Fruit fly (Drosophila melanogaster): ENCODE results near the gene CG5139.

CG5139 gene

DNA sequence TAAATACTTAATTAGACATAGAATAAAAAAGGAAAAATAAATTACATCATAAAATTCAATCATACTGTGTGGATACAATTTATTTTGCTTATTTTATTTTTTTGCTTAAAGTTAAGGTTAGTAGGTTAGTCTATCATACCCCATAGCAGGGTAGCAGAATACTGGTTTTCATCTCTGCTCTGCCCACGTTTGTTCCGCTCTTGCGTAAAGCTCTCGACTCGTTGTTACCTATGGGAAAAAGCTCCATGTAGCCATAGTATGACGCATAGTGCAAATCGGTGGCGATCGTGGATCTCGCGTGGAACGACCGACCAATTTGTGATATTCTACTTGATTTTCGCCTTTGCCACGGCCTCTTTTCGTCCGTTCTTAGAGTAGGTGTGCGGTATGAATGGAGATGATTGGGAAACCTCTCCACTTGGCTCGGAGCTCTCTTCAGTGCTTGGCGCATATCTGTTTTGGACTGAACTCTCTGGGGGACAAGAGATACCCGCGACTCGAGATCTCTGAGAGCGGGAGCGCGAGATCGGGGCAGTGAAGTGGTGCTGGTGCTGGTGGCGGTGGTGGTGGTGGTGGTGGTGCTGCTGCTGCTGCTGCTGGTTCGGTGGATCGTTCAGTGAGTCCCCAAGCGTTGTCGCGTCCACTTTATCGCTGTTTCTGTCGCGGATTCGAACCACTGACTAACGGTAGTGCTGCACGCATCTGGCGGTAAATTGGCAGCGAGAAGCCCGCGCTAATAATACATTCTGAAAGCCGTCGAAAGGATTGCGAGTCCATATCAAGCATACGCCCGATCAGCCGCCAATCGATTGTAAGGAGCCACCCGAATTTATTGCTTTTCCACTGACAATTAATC, 13.2 kb downstream of the CG5139 start, which contains the start of gene CG5001:
Gene CG5001 (plus strand): TSS at position 116 of the 856 bp plus-strand sequence.
- TF ChIP-seq Hr96 (GFP tag; optimal IDR thresholded peaks at IDR 0.05) (no peak), toe (GFP tag; optimal IDR thresholded peaks at IDR 0.05) (no peak), CG1620 (GFP tag; optimal IDR thresholded peaks at IDR 0.05) (peak; percentile 22), cic (GFP tag; optimal IDR thresholded peaks at IDR 0.05) (peak; percentile 98), pad (GFP tag; optimal IDR thresholded peaks at IDR 0.05) (no peak), bab1 (GFP tag; optimal IDR thresholded peaks at IDR 0.05) (peak; percentile 56), CG33017 (tag; optimal IDR thresholded peaks at IDR 0.05) (peak; percentile 69), Mnt (GFP tag; optimal IDR thresholded peaks at IDR 0.05) (peak; percentile 61), ovo (GFP tag; optimal IDR thresholded peaks at IDR 0.05) (peak; percentile 38), tj (GFP tag; optimal IDR thresholded peaks at IDR 0.05) (no peak), CG14711 (tag; optimal IDR thresholded peaks at IDR 0.05) (peak; percentile 76), CG7045 (GFP tag; optimal IDR thresholded peaks at IDR 0.05) (peak; percentile 38), Clk (GFP tag; optimal IDR thresholded peaks at IDR 0.05) (no peak), CG12768 (GFP tag; optimal IDR thresholded peaks at IDR 0.05) (peak; percentile 61), CG7101 (tag; optimal IDR thresholded peaks at IDR 0.05) (peak; percentile 83), CG11617 (GFP tag; optimal IDR thresholded peaks at IDR 0.05) (peak; percentile 49), Crg-1 (GFP tag; optimal IDR thresholded peaks at IDR 0.05) (no peak), kay (GFP tag; ENCODE audit: borderline replicate concordance) (peak; percentile 79)

DNA sequence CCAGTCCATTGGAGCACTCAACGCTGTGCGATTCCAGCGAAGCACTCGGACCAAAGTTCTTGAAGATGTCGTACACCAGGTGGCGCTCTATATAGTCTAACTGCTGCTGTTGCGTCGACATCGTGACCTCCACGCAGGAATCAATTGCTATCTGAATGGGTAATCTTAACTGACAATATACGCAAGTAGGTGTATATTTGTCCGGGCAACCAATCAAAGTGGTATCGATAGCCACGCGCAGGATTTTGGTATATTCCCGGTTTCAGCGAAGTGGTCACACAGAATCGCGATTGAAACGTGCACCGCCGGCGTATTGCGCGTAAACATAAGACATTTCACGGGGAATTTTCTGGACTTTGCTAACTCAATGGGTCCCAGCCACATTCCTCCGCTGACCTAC, 15.3 kb downstream of the CG5139 start, which contains the start of the genes CG5126 and Tgt:
Gene CG5126 (minus strand): TSS at position 222 of the 400 bp plus-strand sequence.
Gene Tgt (plus strand): TSS at position 267 of the 400 bp plus-strand sequence.
- TF ChIP-seq CG1620 (GFP tag; optimal IDR thresholded peaks at IDR 0.05) (no peak), CG7101 (tag; optimal IDR thresholded peaks at IDR 0.05) (no peak), Mnt (GFP tag; optimal IDR thresholded peaks at IDR 0.05) (peak; percentile 83), CG33017 (tag; optimal IDR thresholded peaks at IDR 0.05) (no peak)

DNA sequence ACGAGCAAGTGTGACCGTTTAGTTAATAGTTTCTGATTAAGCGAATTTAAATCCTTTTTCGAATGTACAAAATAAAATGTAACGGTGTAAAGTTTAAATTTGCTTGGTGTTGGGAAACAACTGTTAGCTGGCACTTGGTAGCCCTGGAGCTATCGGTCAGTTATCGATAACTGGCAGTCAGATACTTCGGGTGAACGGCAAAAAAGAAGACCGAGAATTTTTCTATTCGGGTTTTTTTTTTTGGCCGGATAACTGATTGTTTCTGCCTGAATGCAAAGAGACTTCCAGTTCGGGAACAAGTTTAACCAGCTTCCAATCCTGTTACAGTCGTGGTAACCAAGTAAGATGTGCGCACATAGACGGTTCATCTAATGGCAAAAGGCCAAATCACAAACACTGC, 21.5 kb downstream of the CG5139 start, which contains the start of gene CG4896:
Gene CG4896 (plus strand): TSS at position 169 of the 400 bp plus-strand sequence.
- no peak for TF ChIP-seq CG11617 (GFP tag; optimal IDR thresholded peaks at IDR 0.05)
- peak; percentile 11 for TF ChIP-seq cic (GFP tag; optimal IDR thresholded peaks at IDR 0.05)
- no peak for TF ChIP-seq Clk (GFP tag; optimal IDR thresholded peaks at IDR 0.05)
- no peak for TF ChIP-seq CG12768 (GFP tag; optimal IDR thresholded peaks at IDR 0.05)
- TF ChIP-seq CG1620 (GFP tag; optimal IDR thresholded peaks at IDR 0.05) = peak; percentile 53
- peak; percentile 37 for TF ChIP-seq Crg-1 (GFP tag; optimal IDR thresholded peaks at IDR 0.05)
- TF ChIP-seq pad (GFP tag; optimal IDR thresholded peaks at IDR 0.05) = peak; percentile 21
- TF ChIP-seq bab1 (GFP tag; optimal IDR thresholded peaks at IDR 0.05) = peak; percentile 52
- TF ChIP-seq ovo (GFP tag; optimal IDR thresholded peaks at IDR 0.05) = no peak
- TF ChIP-seq Hr96 (GFP tag; optimal IDR thresholded peaks at IDR 0.05) = no peak
- TF ChIP-seq CG7101 (tag; optimal IDR thresholded peaks at IDR 0.05) = peak; percentile 40

DNA sequence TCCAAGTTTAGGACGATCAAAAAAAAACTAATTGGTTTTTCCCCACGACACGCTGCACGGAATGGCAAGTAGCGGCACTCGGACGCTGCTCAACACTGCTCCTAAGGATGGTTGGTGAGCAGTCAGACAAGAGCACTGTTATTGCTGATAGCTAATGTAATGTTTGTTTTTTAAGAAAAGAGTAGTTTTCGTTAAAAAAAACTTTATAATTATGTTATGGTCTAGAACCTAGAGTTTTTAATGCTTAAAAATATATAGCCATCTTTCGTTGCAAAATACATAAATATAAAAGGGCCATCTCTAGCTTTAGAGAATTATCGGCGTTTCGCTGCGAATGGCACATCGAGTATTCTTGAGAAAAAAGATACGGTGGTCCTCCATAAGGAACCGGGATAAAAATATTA, 26.4 kb downstream of the CG5139 start, which contains the start of the genes Charon and CG4887:
Gene Charon (minus strand): TSS at position 102 of the 404 bp plus-strand sequence.
Gene CG4887 (plus strand): TSS at position 306 of the 404 bp plus-strand sequence.
- peak; percentile 78 for TF ChIP-seq CG14711 (tag; optimal IDR thresholded peaks at IDR 0.05)
- peak; percentile 84 for TF ChIP-seq Mnt (GFP tag; optimal IDR thresholded peaks at IDR 0.05)
- TF ChIP-seq pad (GFP tag; optimal IDR thresholded peaks at IDR 0.05) = peak; percentile 74
- TF ChIP-seq Hr96 (GFP tag; optimal IDR thresholded peaks at IDR 0.05) = peak; percentile 93
- TF ChIP-seq CG5204 (GFP tag; optimal IDR thresholded peaks at IDR 0.05) = no peak
- TF ChIP-seq Clk (GFP tag; optimal IDR thresholded peaks at IDR 0.05) = peak; percentile 79
- TF ChIP-seq CG11617 (GFP tag; optimal IDR thresholded peaks at IDR 0.05) = peak; percentile 81
- peak; percentile 69 for TF ChIP-seq tj (GFP tag; optimal IDR thresholded peaks at IDR 0.05)
- TF ChIP-seq CG7045 (GFP tag; optimal IDR thresholded peaks at IDR 0.05) = peak; percentile 82
- TF ChIP-seq toe (GFP tag; optimal IDR thresholded peaks at IDR 0.05) = peak; percentile 94
- peak; percentile 70 for TF ChIP-seq bab1 (GFP tag; optimal IDR thresholded peaks at IDR 0.05)
- peak; percentile 90 for TF ChIP-seq Crg-1 (GFP tag; optimal IDR thresholded peaks at IDR 0.05)
- TF ChIP-seq CG12768 (GFP tag; optimal IDR thresholded peaks at IDR 0.05) = peak; percentile 79
- no peak for TF ChIP-seq cnc (optimal IDR thresholded peaks at IDR 0.05)
- TF ChIP-seq CG33017 (tag; optimal IDR thresholded peaks at IDR 0.05) = peak; percentile 78
- peak; percentile 86 for TF ChIP-seq CG7101 (tag; optimal IDR thresholded peaks at IDR 0.05)
- peak; percentile 87 for TF ChIP-seq ovo (GFP tag; optimal IDR thresholded peaks at IDR 0.05)
- TF ChIP-seq CG1620 (GFP tag; optimal IDR thresholded peaks at IDR 0.05) = peak; percentile 90
- TF ChIP-seq kay (GFP tag; ENCODE audit: borderline replicate concordance) = no peak
- TF ChIP-seq cic (GFP tag; optimal IDR thresholded peaks at IDR 0.05) = peak; percentile 56

DNA sequence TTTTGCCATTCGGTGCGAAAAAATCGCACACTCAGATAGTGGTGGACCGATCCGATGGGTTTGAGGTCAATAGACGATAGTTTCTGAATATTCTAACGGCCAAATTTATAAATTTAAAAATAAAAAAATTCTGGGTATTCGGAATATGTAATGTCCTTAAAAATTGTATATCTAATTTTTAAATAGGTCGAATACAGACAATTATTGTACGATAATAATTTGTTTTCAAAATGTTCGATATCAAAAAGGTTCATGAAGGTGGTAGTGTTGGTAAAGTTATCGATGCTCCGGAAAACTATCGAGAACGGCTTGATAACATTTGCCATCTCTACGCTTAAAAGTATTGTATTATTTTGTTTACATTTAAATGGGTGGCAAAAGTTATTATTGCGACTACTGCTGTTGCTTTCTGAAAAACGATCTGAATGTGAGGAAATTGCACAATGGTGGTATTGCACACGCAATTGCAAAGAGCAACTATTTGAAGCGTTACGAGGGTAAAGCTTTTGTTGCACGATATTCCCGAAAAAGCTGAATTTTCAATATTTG, 29.1 kb downstream of the CG5139 start, which contains the start of the genes CG31922 and Plap:
Gene CG31922 (plus strand): TSS at position 315 of the 549 bp plus-strand sequence.
Gene Plap (minus strand): TSS at position 499 of the 549 bp plus-strand sequence.
- TF ChIP-seq Clk (GFP tag; optimal IDR thresholded peaks at IDR 0.05) (peak; percentile 53), tj (GFP tag; optimal IDR thresholded peaks at IDR 0.05) (peak; percentile 89), CG33017 (tag; optimal IDR thresholded peaks at IDR 0.05) (peak; percentile 65), CG1620 (GFP tag; optimal IDR thresholded peaks at IDR 0.05) (peak; percentile 90), cic (GFP tag; optimal IDR thresholded peaks at IDR 0.05) (peak; percentile 92), pad (GFP tag; optimal IDR thresholded peaks at IDR 0.05) (peak; percentile 62), cnc (optimal IDR thresholded peaks at IDR 0.05) (no peak), CG11617 (GFP tag; optimal IDR thresholded peaks at IDR 0.05) (peak; percentile 79), kay (GFP tag; ENCODE audit: borderline replicate concordance) (no peak), ovo (GFP tag; optimal IDR thresholded peaks at IDR 0.05) (peak; percentile 74), CG12768 (GFP tag; optimal IDR thresholded peaks at IDR 0.05) (peak; percentile 80), Hr96 (GFP tag; optimal IDR thresholded peaks at IDR 0.05) (peak; percentile 80), CG7101 (tag; optimal IDR thresholded peaks at IDR 0.05) (peak; percentile 78), CG14711 (tag; optimal IDR thresholded peaks at IDR 0.05) (peak; percentile 56), Mnt (GFP tag; optimal IDR thresholded peaks at IDR 0.05) (peak; percentile 77), CG7045 (GFP tag; optimal IDR thresholded peaks at IDR 0.05) (peak; percentile 66), CG5204 (GFP tag; optimal IDR thresholded peaks at IDR 0.05) (no peak), bab1 (GFP tag; optimal IDR thresholded peaks at IDR 0.05) (peak; percentile 69), toe (GFP tag; optimal IDR thresholded peaks at IDR 0.05) (peak; percentile 92), Crg-1 (GFP tag; optimal IDR thresholded peaks at IDR 0.05) (peak; percentile 77)

Data from whole organism, adult.